Worm (Caenorhabditis elegans) whole organism, early embryonic: Measurements from ENCODE around the gene H40L08.9.

ENCODE experiments used
- F13C5.2 ChIP-seq: sonication (generic microtip); optimal IDR thresholded peaks from 2 replicates; lab custom pipeline; 2017; ENCODE audit warnings: mild to moderate bottlenecking, missing genetic modification characterization, inconsistent platforms, missing compliant biosample characterization
- aly-1 ChIP-seq: sonication (generic microtip); optimal IDR thresholded peaks from 2 replicates; lab custom pipeline; 2016; ENCODE audit warnings: missing genetic modification characterization, missing compliant biosample characterization
- ama-1 ChIP-seq: fragments of 150-350 bp; optimal IDR thresholded peaks from 2 replicates; lab custom pipeline; 2014
- ceh-36 ChIP-seq: sonication (generic microtip); optimal IDR thresholded peaks from 2 replicates; lab custom pipeline; 2016; ENCODE audit warnings: missing genetic modification characterization, inconsistent platforms, missing compliant biosample characterization
- ets-7 ChIP-seq: sonication (generic microtip); optimal IDR thresholded peaks from 2 replicates; lab custom pipeline; 2016; ENCODE audit warnings: missing genotype, missing genetic modification characterization, missing compliant biosample characterization
- hmbx-1 ChIP-seq: sonication (generic microtip); optimal IDR thresholded peaks from 2 replicates; lab custom pipeline; 2016; ENCODE audit warnings: mild to moderate bottlenecking, missing genetic modification characterization, missing compliant biosample characterization
- hmg-4 ChIP-seq: fragments of 200-800 bp; sonication (Bioruptor generic); optimal IDR thresholded peaks from 2 replicates; lab custom pipeline; 2018; ENCODE audit warnings: mild to moderate bottlenecking, missing genetic modification characterization, missing compliant biosample characterization
- tbx-37 ChIP-seq: fragments of 200-800 bp; sonication (Bioruptor generic); conservative IDR thresholded peaks from 2 replicates; pipeline ENCODE4 v1.3.6; 2022; ENCODE audit warnings: missing genetic modification reagents, missing genetic modification characterization, missing compliant biosample characterization

DNA sequence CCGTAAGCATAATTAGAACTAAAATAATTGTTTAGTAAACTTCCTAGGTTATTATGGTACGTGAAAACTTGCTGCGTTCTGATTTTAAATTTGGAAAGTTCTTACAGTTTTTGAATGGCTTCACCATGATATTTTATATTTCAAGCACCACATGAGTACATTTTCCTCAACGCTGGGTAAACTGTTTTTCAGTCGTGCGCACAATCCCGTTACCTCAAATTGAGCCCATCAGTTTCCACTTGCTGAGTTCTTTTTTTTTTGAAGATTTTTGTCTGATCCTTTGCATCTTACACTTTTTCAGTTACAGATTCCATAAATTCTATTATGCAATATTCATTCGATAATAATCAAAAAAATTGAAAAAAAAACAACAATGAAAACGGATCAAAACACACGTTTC is 44.3 kb upstream of the H40L08.9 start:
- no peak for TF ChIP-seq hmg-4 (GFP tag; lab: Kevin White, UChicago)
- TF ChIP-seq F13C5.2 (tag; lab: Kevin White, UChicago), result no peak
- TF ChIP-seq ama-1 (lab: Kevin White, UChicago), result no peak
- TF ChIP-seq ceh-36 (tag; lab: Kevin White, UChicago), result no peak
- TF ChIP-seq aly-1, result no peak
- TF ChIP-seq ets-7 (tag; lab: Kevin White, UChicago), result no peak
- no peak for TF ChIP-seq hmbx-1
- no peak for TF ChIP-seq tbx-37 (GFP tag; lab: Robert Waterston, UW)
